Worm (Caenorhabditis elegans): ENCODE data around the gene C13E3.1.

DNA sequence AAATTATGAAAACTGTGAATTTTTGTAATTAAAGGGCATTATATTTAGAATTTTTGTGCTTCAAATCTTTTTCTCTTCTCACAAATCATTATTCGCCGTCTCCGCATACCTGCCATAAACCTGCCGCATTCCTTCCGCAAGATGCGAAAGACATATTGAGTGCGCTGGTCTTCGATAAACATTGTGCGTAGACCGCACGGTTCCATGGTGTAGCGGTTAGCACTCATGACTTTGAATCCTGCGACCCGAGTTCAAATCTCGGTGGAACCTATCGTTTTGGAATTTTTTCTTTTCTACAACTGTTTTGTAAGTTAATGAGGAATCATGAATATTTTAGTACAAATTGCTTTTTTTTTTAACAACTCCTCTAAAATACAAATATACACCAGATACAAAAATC lies 32.5 kb downstream of the C13E3.1 start:
- TF ChIP-seq ama-1 (optimal IDR thresholded peaks at IDR 0.05) = no peak
- no peak for TF ChIP-seq fkh-10 (GFP tag; optimal IDR thresholded peaks at IDR 0.05)
- no peak for TF ChIP-seq mec-3 (tag; optimal IDR thresholded peaks at IDR 0.05; ENCODE audit: borderline replicate concordance)
- TF ChIP-seq ttx-3 (tag; optimal IDR thresholded peaks at IDR 0.05) = no peak
- TF ChIP-seq nfya-1 (tag; optimal IDR thresholded peaks at IDR 0.05) = no peak
- no peak for TF ChIP-seq C38D4.7 (GFP tag; optimal IDR thresholded peaks at IDR 0.05)
- TF ChIP-seq ceh-19 (GFP tag; optimal IDR thresholded peaks at IDR 0.05) = no peak
- TF ChIP-seq rnt-1 (tag; optimal IDR thresholded peaks at IDR 0.05) = peak; percentile 36
- no peak for TF ChIP-seq lin-11 (tag; optimal IDR thresholded peaks at IDR 0.05)
- TF ChIP-seq pros-1 (tag; optimal IDR thresholded peaks at IDR 0.05) = no peak
- TF ChIP-seq elt-2 (tag; optimal IDR thresholded peaks at IDR 0.05) = peak; percentile 38

Measured in whole organism, late embryonic.